Worm (Caenorhabditis elegans) whole organism, L3 larva: Measurements from ENCODE around the gene cest-5.1.

Experiments
- ceh-16 ChIP-seq: sonication (generic microtip); optimal IDR thresholded peaks from 2 replicates; lab custom pipeline; 2017; ENCODE audit warnings: missing biosample characterization, missing genetic modification characterization
- nhr-23 ChIP-seq: fragments of 150-350 bp; optimal IDR thresholded peaks from 2 replicates; lab custom pipeline; 2014; ENCODE audit warnings: missing biosample characterization, missing genetic modification reagents, missing genetic modification characterization
- skn-1 ChIP-seq: fragments of 150-350 bp; optimal IDR thresholded peaks from 2 replicates; lab custom pipeline; 2014; ENCODE audit warnings: missing biosample characterization, missing genetic modification characterization

DNA sequence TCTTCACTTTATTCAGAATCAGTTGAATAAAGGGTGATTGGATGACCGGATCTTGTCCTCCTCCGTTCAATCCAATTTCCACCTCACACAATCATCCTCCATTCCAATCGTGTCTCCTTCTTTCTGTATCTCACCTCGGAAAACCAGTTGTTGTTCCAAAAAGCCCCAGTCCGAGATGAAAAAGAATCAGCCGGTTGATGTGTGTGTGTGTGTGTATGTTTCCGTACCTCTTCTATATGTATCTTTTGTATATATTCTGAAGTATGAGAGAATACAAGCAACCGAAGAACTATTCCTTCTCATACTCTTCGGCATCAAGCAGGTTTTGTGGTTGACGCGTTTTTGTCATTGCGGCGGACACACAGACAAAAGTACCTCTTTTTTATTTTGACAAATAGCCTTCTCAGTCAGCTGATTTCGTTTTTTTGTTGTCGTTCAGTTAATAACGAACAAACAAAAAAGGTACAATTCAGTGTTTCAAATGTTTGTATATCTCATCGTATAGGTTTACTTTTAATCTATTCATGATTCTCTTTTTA, 22.2 kb upstream of the cest-5.1 start:
- peak; percentile 4 for TF ChIP-seq nhr-23 (tag; lab: Kevin White, UChicago)
- no peak for TF ChIP-seq skn-1 (tag; lab: Kevin White, UChicago)
- no peak for TF ChIP-seq ceh-16 (tag; lab: Kevin White, UChicago)
